Worm (Caenorhabditis elegans) whole organism, mixed stage, embryonic: Measurements from ENCODE around the gene srsx-16.

Experiments used
- cnd-1 ChIP-seq: fragments of 200-800 bp; sonication (Bioruptor generic); optimal IDR thresholded peaks from 2 replicates; lab custom pipeline; 2018; ENCODE audit warnings: mild to moderate bottlenecking, missing genetic modification characterization, missing compliant biosample characterization
- elt-3 ChIP-seq: fragments of 150-350 bp; optimal IDR thresholded peaks from 2 replicates; lab custom pipeline; 2014; ENCODE audit warnings: missing biosample characterization, missing genetic modification characterization
- lin-13 ChIP-seq: fragments of 150-350 bp; optimal IDR thresholded peaks from 2 replicates; lab custom pipeline; 2014; ENCODE audit warnings: missing biosample characterization, missing genetic modification characterization
- lsy-2 ChIP-seq: fragments of 150-350 bp; optimal IDR thresholded peaks from 2 replicates; lab custom pipeline; 2014; ENCODE audit warnings: missing biosample characterization, missing genetic modification characterization
- pha-4 ChIP-seq: fragments of 150-350 bp; optimal IDR thresholded peaks from 2 replicates; lab custom pipeline; 2018; ENCODE audit warnings: missing biosample characterization, missing genetic modification reagents, missing genetic modification characterization
- snpc-4 ChIP-seq: fragments of 150-350 bp; optimal IDR thresholded peaks from 2 replicates; lab custom pipeline; 2014; ENCODE audit warnings: missing biosample characterization, missing genetic modification characterization
- ztf-11 ChIP-seq: fragments of 150-350 bp; optimal IDR thresholded peaks from 2 replicates; lab custom pipeline; 2014; ENCODE audit warnings: missing biosample characterization, missing genetic modification characterization

DNA sequence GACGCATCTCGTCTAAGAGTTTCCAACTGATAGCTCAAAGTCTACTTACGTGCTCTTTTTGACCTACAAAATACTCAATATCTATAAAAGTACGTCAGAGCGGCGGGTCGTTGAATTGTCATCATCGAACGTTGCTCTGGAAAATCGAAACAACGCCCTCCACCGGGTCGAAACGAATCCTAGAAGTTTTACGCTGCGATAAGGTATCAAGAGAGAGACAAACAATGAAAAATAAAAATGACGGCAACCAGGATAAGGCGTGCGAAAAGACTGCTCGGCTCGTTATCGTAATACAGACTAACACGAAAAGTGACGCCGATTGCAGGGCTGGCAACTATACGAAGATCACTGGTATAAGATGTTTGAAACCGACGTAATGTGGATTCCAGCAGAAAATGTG, 34.7 kb upstream of the srsx-16 start:
- TF ChIP-seq ztf-11 (tag; lab: Kevin White, UChicago) (no peak), cnd-1 (no peak), elt-3 (tag; lab: Kevin White, UChicago) (no peak), lin-13 (no peak), snpc-4 (no peak), lsy-2 (no peak), pha-4 (tag; lab: Kevin White, UChicago) (no peak)
